Fruit fly (Drosophila melanogaster) whole organism, pupa: ENCODE results near the gene cher.

Experiments
- D1 ChIP-seq: fragments of 200-800 bp; sonication (Bioruptor generic); optimal IDR thresholded peaks from 2 replicates; lab custom pipeline; 2018; ENCODE audit warnings: missing biosample characterization, mild to moderate bottlenecking, missing genetic modification characterization, moderate library complexity
- fd96Ca ChIP-seq: fragments of 200-800 bp; sonication (Bioruptor generic); IDR thresholded peaks from 3 replicates; pipeline ENCODE4 v1.3.6; 2022; ENCODE audit warnings: missing biosample characterization, missing genetic modification characterization

DNA sequence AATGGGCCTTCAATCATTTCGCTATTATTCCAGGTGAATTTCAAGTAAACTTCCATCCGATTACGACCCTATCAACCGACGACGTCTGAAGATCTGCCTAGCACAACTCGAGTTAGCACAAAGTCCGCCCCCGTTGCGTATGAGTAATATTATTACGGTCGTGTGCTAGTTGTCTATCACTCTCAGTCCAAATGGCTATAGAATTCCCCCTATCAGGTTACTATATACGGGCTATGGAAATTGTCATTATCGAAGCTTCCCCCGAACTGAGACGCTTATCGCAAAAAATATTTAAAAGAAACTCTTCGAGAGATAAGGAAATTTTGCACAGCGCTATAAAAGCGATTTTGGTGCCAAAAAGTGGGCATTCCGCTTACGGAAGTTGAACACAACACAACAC, 10.6 kb upstream of the cher start, which contains the start of gene CG5246:
- no peak for TF ChIP-seq fd96Ca (GFP tag; lab: Robert Waterston, UW)
- TF ChIP-seq D1 (tag; lab: Kevin White, UChicago), result no peak
